Fruit fly (Drosophila melanogaster) whole organism, wandering third instar larva: ENCODE measurements around the gene csw.
A peak's percentile ranks its signal among the peaks of the same experiment; 100 is the strongest.

Experiments used
- Abd-B ChIP-seq: fragments of >200 bp; optimal IDR thresholded peaks from 2 replicates; lab custom pipeline; 2017; ENCODE audit warnings: missing biosample characterization, missing genetic modification characterization
- CG32264 ChIP-seq: fragments of 200-800 bp; sonication (Bioruptor generic); optimal IDR thresholded peaks from 2 replicates; lab custom pipeline; 2016; ENCODE audit warnings: missing biosample characterization, missing genetic modification characterization
- CG9705 ChIP-seq: fragments of 200-800 bp; sonication (Bioruptor generic); optimal IDR thresholded peaks from 2 replicates; lab custom pipeline; 2018; ENCODE audit warnings: missing biosample characterization, mild to moderate bottlenecking, missing genetic modification characterization
- CrebA ChIP-seq: fragments of 200-800 bp; sonication (Bioruptor generic); optimal IDR thresholded peaks from 2 replicates; lab custom pipeline; 2016; ENCODE audit warnings: missing biosample characterization, mild to moderate bottlenecking, missing genetic modification characterization, borderline replicate concordance
- Dfd ChIP-seq: fragments of >200 bp; optimal IDR thresholded peaks from 2 replicates; lab custom pipeline; 2017; ENCODE audit warnings: missing biosample characterization, missing genetic modification characterization
- Dif ChIP-seq: fragments of 200-275, 200-300 bp; sonication (Bioruptor generic); optimal IDR thresholded peaks from 2 replicates; lab custom pipeline; 2018; ENCODE audit warnings: missing biosample characterization, missing genetic modification characterization; ENCODE audit not compliant: partially characterized antibody
- GATAd ChIP-seq: sonication (Bioruptor generic); optimal IDR thresholded peaks from 2 replicates; lab custom pipeline; 2016; ENCODE audit warnings: missing biosample characterization, missing genetic modification characterization
- HLH106 ChIP-seq: fragments of 200-800 bp; optimal IDR thresholded peaks from 3 replicates; lab custom pipeline; 2019; ENCODE audit warnings: missing biosample characterization, mild to moderate bottlenecking, missing genetic modification characterization, moderate library complexity
- Hnf4 ChIP-seq: fragments of 200-800 bp; sonication (Bioruptor generic); optimal IDR thresholded peaks from 2 replicates; lab custom pipeline; 2016; ENCODE audit warnings: missing biosample characterization, mild to moderate bottlenecking, missing genetic modification characterization
- Hr78 ChIP-seq: fragments of >200 bp; optimal IDR thresholded peaks from 2 replicates; lab custom pipeline; 2017; ENCODE audit warnings: missing biosample characterization, missing genetic modification characterization
- Hr83 ChIP-seq: fragments of 200-300 bp; sonication (Bioruptor generic); optimal IDR thresholded peaks from 2 replicates; lab custom pipeline; 2016; ENCODE audit warnings: missing biosample characterization, mild to moderate bottlenecking, missing genetic modification characterization, moderate library complexity; ENCODE audit not compliant: poor library complexity, severe bottlenecking
- Jra ChIP-seq: sonication (Bioruptor generic); optimal IDR thresholded peaks from 2 replicates; lab custom pipeline; 2016; ENCODE audit warnings: missing biosample characterization, missing genetic modification characterization
- Mio ChIP-seq: sonication (Bioruptor generic); optimal IDR thresholded peaks from 2 replicates; lab custom pipeline; 2016; ENCODE audit warnings: missing biosample characterization, missing genetic modification characterization
- Myc ChIP-seq: fragments of >200 bp; optimal IDR thresholded peaks from 2 replicates; lab custom pipeline; 2017
- N ChIP-seq: fragments of >200 bp; optimal IDR thresholded peaks from 2 replicates; lab custom pipeline; 2018; ENCODE audit warnings: missing biosample characterization, missing external identifiers, missing genetic modification characterization
- OdsH ChIP-seq: fragments of 200-800 bp; sonication (Bioruptor generic); optimal IDR thresholded peaks from 2 replicates; lab custom pipeline; 2016; ENCODE audit warnings: missing biosample characterization, mild to moderate bottlenecking, missing genetic modification characterization
- Rel ChIP-seq, 2 experiments: fragments of 200-800 bp; sonication (Bioruptor generic) in 1 of 2; optimal IDR thresholded peaks; 2 replicates in 1 of 2; 3 replicates in 1 of 2; lab custom pipeline; 2016 to 2019; ENCODE audit warnings: mild to moderate bottlenecking in 2 of 2, missing biosample characterization in 2 of 2, missing genetic modification characterization in 2 of 2, moderate library complexity in 1 of 2
- Sp1 ChIP-seq: fragments of 200-800 bp; sonication (Bioruptor generic); optimal IDR thresholded peaks from 3 replicates; lab custom pipeline; 2019; ENCODE audit warnings: missing biosample characterization, mild to moderate bottlenecking, missing genetic modification characterization, moderate library complexity
- Vsx2 ChIP-seq: fragments of 200-300, 225-300 bp; sonication (Bioruptor generic); optimal IDR thresholded peaks from 2 replicates; lab custom pipeline; 2018; ENCODE audit warnings: missing biosample characterization, missing genetic modification characterization; ENCODE audit not compliant: partially characterized antibody
- br ChIP-seq: fragments of 200-800 bp; sonication (Bioruptor generic); optimal IDR thresholded peaks from 2 replicates; lab custom pipeline; 2016; ENCODE audit warnings: missing biosample characterization, missing genetic modification characterization
- brk ChIP-seq: fragments of 200-800 bp; sonication (Bioruptor generic); optimal IDR thresholded peaks from 2 replicates; lab custom pipeline; 2016; ENCODE audit warnings: missing biosample characterization, mild to moderate bottlenecking, missing genetic modification characterization
- dl ChIP-seq, 2 experiments: fragments of 175-275, 200-275 bp in 1 of 2; fragments of 200-275 bp in 1 of 2; sonication (Bioruptor generic); optimal IDR thresholded peaks; lab custom pipeline; 2018; ENCODE audit warnings: mild to moderate bottlenecking in 2 of 2, missing biosample characterization in 2 of 2, missing genetic modification characterization in 2 of 2, moderate library complexity in 2 of 2; ENCODE audit not compliant: partially characterized antibody in 2 of 2, insufficient read depth in 1 of 2
- dmrt93B ChIP-seq: fragments of 200-800 bp; sonication (Bioruptor generic); optimal IDR thresholded peaks from 2 replicates; lab custom pipeline; 2018; ENCODE audit warnings: missing biosample characterization, mild to moderate bottlenecking, missing genetic modification characterization
- dsf ChIP-seq: sonication (Bioruptor generic); optimal IDR thresholded peaks from 2 replicates; lab custom pipeline; 2016; ENCODE audit warnings: missing biosample characterization, missing genetic modification characterization, borderline replicate concordance
- ey ChIP-seq: fragments of 200-800 bp; sonication (Bioruptor generic); optimal IDR thresholded peaks from 2 replicates; lab custom pipeline; 2016; ENCODE audit warnings: missing biosample characterization, missing genetic modification characterization
- foxo ChIP-seq, 2 experiments: fragments of 200-800 bp; sonication (Bioruptor generic); optimal IDR thresholded peaks; 2 replicates in 1 of 2; 3 replicates in 1 of 2; lab custom pipeline; 2016 to 2017; ENCODE audit warnings: missing biosample characterization in 2 of 2, missing genetic modification characterization in 2 of 2
- fru ChIP-seq: fragments of 200-800 bp; sonication (Bioruptor generic); optimal IDR thresholded peaks from 3 replicates; lab custom pipeline; 2016; ENCODE audit warnings: missing biosample characterization, mild to moderate bottlenecking, missing genetic modification characterization
- h ChIP-seq: fragments of 200-800 bp; sonication (Bioruptor generic); optimal IDR thresholded peaks from 3 replicates; lab custom pipeline; 2016; ENCODE audit warnings: missing biosample characterization, mild to moderate bottlenecking, missing genetic modification characterization
- jim ChIP-seq: fragments of 175-275, 200-325 bp; sonication (Bioruptor generic); optimal IDR thresholded peaks from 2 replicates; lab custom pipeline; 2016; ENCODE audit warnings: missing biosample characterization, mild to moderate bottlenecking, missing genetic modification characterization
- lola ChIP-seq: fragments of >200 bp; optimal IDR thresholded peaks from 2 replicates; lab custom pipeline; 2017; ENCODE audit warnings: missing biosample characterization, missing genetic modification characterization
- pan ChIP-seq: fragments of >200 bp; optimal IDR thresholded peaks from 2 replicates; lab custom pipeline; 2017
- psq ChIP-seq: fragments of 200-800 bp; sonication (Bioruptor generic); optimal IDR thresholded peaks from 3 replicates; lab custom pipeline; 2017; ENCODE audit warnings: missing biosample characterization, mild to moderate bottlenecking, missing genetic modification characterization, moderate library complexity
- rgr ChIP-seq: fragments of 200-800 bp; sonication (Bioruptor generic); optimal IDR thresholded peaks from 3 replicates; lab custom pipeline; 2016; ENCODE audit warnings: missing biosample characterization, mild to moderate bottlenecking, missing genetic modification characterization
- sage ChIP-seq: fragments of 200-800 bp; sonication (Bioruptor generic); optimal IDR thresholded peaks from 2 replicates; lab custom pipeline; 2016; ENCODE audit warnings: missing biosample characterization, mild to moderate bottlenecking, missing genetic modification characterization
- sv ChIP-seq: fragments of 200-800 bp; sonication (Bioruptor generic); optimal IDR thresholded peaks from 3 replicates; lab custom pipeline; 2016; ENCODE audit warnings: missing biosample characterization, missing genetic modification characterization
- tai ChIP-seq: sonication (Bioruptor generic); optimal IDR thresholded peaks from 2 replicates; lab custom pipeline; 2016; ENCODE audit warnings: missing biosample characterization, missing genetic modification characterization
- usp ChIP-seq: fragments of >200 bp; optimal IDR thresholded peaks from 2 replicates; lab custom pipeline; 2017; ENCODE audit warnings: missing biosample characterization, missing genetic modification characterization
- woc ChIP-seq: sonication (Bioruptor generic); optimal IDR thresholded peaks from 2 replicates; lab custom pipeline; 2016; ENCODE audit warnings: missing biosample characterization, mild to moderate bottlenecking, missing genetic modification characterization

csw gene

DNA sequence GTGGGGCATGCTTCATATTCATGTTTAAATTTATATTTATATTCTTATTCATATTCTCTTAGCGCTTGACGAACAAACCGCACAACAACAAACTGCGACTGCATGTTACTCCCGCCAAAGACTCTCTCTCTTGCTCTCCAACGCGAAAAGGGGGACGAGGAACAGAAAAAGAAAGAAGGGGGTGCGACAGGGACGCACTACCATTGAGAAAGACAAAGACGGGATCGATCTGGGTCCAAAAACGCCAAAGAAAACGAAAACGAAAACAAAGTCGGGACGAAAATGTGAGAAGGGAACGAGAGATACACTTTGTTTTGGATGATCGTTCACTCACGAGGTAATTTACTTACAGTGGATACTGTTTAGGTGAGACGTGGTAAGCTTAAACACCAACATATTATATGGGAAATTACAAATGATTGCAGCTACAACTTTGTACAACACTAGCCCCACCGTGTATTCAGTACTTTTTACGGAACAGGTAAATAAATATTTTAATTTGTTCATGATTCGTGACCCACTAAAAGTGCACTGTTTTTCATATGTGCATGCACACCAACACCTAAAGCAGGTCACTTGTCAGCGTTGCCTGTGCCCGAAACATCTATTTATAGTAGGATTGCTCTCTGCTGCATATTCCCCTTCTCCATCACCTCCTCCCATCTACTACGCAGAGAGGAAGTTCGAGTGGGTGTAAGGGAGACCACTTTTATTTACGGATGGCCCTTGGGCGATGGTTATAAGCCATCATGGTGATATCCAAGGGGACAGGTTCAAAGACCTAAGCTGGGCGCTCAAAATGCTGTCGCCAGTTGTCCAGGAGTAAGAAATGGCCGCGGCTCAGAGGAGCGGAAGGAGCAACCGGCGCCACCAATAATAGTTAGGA, 27.9 kb downstream of the csw start (continued):
- TF ChIP-seq jim = no peak
- no peak for TF ChIP-seq CrebA (GFP tag; lab: Kevin White, UChicago)
- peak; percentile 61 for TF ChIP-seq brk (GFP tag; lab: Kevin White, UChicago)
- TF ChIP-seq Hr78 (GFP tag; lab: Kevin White, UChicago) = no peak
- TF ChIP-seq rgr (GFP tag; lab: Kevin White, UChicago) = peak; percentile 72
- no peak for TF ChIP-seq Rel (GFP tag; optimal IDR thresholded peaks at IDR 0.05; lab: Kevin White, UChicago)
- peak; percentile 45 for TF ChIP-seq Rel (tag; optimal IDR thresholded peaks at IDR 0.05; lab: Kevin White, UChicago)
- TF ChIP-seq sage (GFP tag; lab: Kevin White, UChicago) = no peak
- TF ChIP-seq Hr83 (GFP tag; lab: Kevin White, UChicago) = no peak
- no peak for TF ChIP-seq pan (lab: Kevin White, UChicago)
- TF ChIP-seq Mio = no peak
- TF ChIP-seq Dfd (GFP tag; lab: Kevin White, UChicago) = no peak
- no peak for TF ChIP-seq lola (GFP tag; lab: Kevin White, UChicago)
- TF ChIP-seq HLH106 (tag; lab: Kevin White, UChicago) = peak; percentile 64
- TF ChIP-seq sv (GFP tag; lab: Kevin White, UChicago) = no peak
- TF ChIP-seq N (GFP tag; lab: Kevin White, UChicago) = no peak
- peak; percentile 2 for TF ChIP-seq Vsx2 (GFP tag; lab: Kevin White, UChicago)
- TF ChIP-seq CG9705 (GFP tag; lab: Kevin White, UChicago) = peak; percentile 1

DNA sequence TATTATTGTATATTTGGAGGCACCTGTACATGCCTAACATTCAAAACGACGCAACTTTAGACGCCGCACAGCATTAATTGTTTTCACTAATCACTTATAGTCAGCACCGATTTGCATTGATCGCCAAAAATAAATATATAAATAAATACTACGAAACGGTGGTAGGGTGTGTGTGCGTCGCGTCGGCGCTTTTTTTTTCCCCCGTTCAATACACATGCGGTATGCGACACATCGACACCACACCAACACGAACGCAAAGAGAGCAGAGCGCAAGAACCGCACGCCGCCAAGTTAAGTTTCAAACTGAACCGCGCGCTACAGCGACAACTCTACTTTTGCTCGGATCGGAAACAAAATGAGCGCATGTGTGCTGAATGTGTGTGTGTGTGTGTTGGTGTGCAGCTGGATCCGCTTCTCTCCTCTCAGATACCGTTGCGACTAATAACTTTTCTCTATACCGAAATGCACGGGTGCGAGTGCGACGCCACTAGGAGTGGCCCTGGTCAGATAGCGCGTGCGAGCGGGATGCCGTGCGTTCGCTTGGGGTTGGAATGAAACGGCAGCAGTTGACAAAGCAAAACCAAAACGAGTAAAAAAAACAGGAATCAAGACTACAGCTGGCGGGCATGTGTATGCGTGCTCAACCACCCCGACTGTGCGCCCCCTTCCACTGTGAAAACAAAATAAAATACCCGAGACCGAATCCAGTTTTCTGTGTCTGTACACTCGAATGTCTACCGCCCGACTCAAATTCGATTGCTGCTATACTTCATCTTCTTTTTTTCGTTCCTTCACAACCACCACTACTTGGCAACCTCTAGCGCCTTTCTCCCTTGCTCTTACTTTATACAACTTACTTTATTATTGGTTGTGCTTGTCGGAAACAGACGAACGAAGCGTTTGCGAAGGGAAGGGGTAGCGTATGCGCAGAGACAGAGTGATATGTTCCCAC, 29.3 kb downstream of the csw start, which contains the start of gene ph-d:
ph-d (minus strand) TSS at position 274 of the 952 bp plus-strand sequence.
- TF ChIP-seq dsf (GFP tag; lab: Kevin White, UChicago) (peak; percentile 16), Rel (GFP tag; optimal IDR thresholded peaks at IDR 0.05; lab: Kevin White, UChicago) (no peak), Rel (tag; optimal IDR thresholded peaks at IDR 0.05; lab: Kevin White, UChicago) (peak; percentile 88), Dfd (GFP tag; lab: Kevin White, UChicago) (no peak), h (GFP tag; lab: Kevin White, UChicago) (peak; percentile 19), dmrt93B (peak; percentile 26), Mio (no peak), Hnf4 (peak; percentile 75), OdsH (GFP tag; lab: Kevin White, UChicago) (peak; percentile 33), Dif (GFP tag; lab: Kevin White, UChicago) (peak; percentile 90), jim (peak; percentile 100), CG32264 (GFP tag; lab: Kevin White, UChicago) (no peak), usp (GFP tag; lab: Kevin White, UChicago) (no peak), CrebA (GFP tag; lab: Kevin White, UChicago) (no peak), fru (peak; percentile 34), GATAd (GFP tag; lab: Kevin White, UChicago) (no peak), rgr (GFP tag; lab: Kevin White, UChicago) (peak; percentile 44), Vsx2 (GFP tag; lab: Kevin White, UChicago) (peak; percentile 68), br (peak; percentile 65), ey (peak; percentile 36), HLH106 (tag; lab: Kevin White, UChicago) (peak; percentile 23), pan (lab: Kevin White, UChicago) (no peak), woc (GFP tag; lab: Kevin White, UChicago) (peak; percentile 70), Myc (no peak), Sp1 (GFP tag; lab: Kevin White, UChicago) (peak; percentile 80), foxo (GFP tag; optimal IDR thresholded peaks at IDR 0.05; lab: Kevin White, UChicago) (peak; percentile 19 to 64), Jra (GFP tag; lab: Kevin White, UChicago) (peak; percentile 77), N (GFP tag; lab: Kevin White, UChicago) (peak; percentile 30), lola (GFP tag; lab: Kevin White, UChicago) (no peak), Hr83 (GFP tag; lab: Kevin White, UChicago) (peak; percentile 69), CG9705 (GFP tag; lab: Kevin White, UChicago) (peak; percentile 24), Abd-B (GFP tag; lab: Kevin White, UChicago) (no peak), tai (peak; percentile 76), psq (no peak), sage (GFP tag; lab: Kevin White, UChicago) (peak; percentile 11), dl (GFP tag; optimal IDR thresholded peaks at IDR 0.05; lab: Kevin White, UChicago; ENCODE audit: insufficient read depth in 1 of 2, partially characterized antibody in 2 of 2) (peak in 1 of 2 experiments; percentile 56), sv (GFP tag; lab: Kevin White, UChicago) (peak; percentile 34), Hr78 (GFP tag; lab: Kevin White, UChicago) (no peak), brk (GFP tag; lab: Kevin White, UChicago) (peak; percentile 65)
- TF ChIP-seq, all 38 proteins: peak for 26
